Worm (Caenorhabditis elegans) whole organism, L2 larva: Measurements from ENCODE around the gene rgs-6.

Experiments used
- C34F6.9 ChIP-seq: fragments of 150-350 bp; optimal IDR thresholded peaks from 2 replicates; lab custom pipeline; 2014; ENCODE audit warnings: missing biosample characterization, missing genetic modification characterization
- F13H6.1 ChIP-seq: sonication (generic microtip); optimal IDR thresholded peaks from 2 replicates; lab custom pipeline; 2016; ENCODE audit warnings: missing genetic modification characterization, missing compliant biosample characterization
- R02D3.7 ChIP-seq: fragments of 150-350 bp; optimal IDR thresholded peaks from 2 replicates; lab custom pipeline; 2014; ENCODE audit warnings: missing biosample characterization, missing genetic modification characterization
- Y55F3AM.14 ChIP-seq: fragments of 200-800 bp; sonication (Bioruptor generic); optimal IDR thresholded peaks from 2 replicates; lab custom pipeline; 2018; ENCODE audit warnings: mild to moderate bottlenecking, missing genetic modification characterization, missing compliant biosample characterization
- ZK546.5 ChIP-seq: sonication (generic microtip); optimal IDR thresholded peaks from 2 replicates; lab custom pipeline; 2017; ENCODE audit warnings: missing biosample characterization, missing genetic modification characterization
- alr-1 ChIP-seq: fragments of 150-350 bp; optimal IDR thresholded peaks from 2 replicates; lab custom pipeline; 2014; ENCODE audit warnings: missing biosample characterization, missing genetic modification characterization
- aly-2 ChIP-seq: fragments of 150-350 bp; optimal IDR thresholded peaks from 2 replicates; lab custom pipeline; 2014; ENCODE audit warnings: missing biosample characterization, missing genetic modification characterization
- ama-1 ChIP-seq: fragments of 150-350 bp; optimal IDR thresholded peaks from 2 replicates; lab custom pipeline; 2018; ENCODE audit warnings: inconsistent platforms
- ceh-16 ChIP-seq: fragments of 150-350 bp; optimal IDR thresholded peaks from 2 replicates; lab custom pipeline; 2014; ENCODE audit warnings: missing biosample characterization, missing genetic modification characterization
- ceh-82 ChIP-seq: fragments of 150-350 bp; optimal IDR thresholded peaks from 2 replicates; lab custom pipeline; 2014; ENCODE audit warnings: missing biosample characterization, missing genetic modification characterization
- crh-2 ChIP-seq: sonication (generic microtip); optimal IDR thresholded peaks from 2 replicates; lab custom pipeline; 2017; ENCODE audit warnings: missing biosample characterization, missing genetic modification characterization
- egl-27 ChIP-seq: sonication (generic microtip); optimal IDR thresholded peaks from 3 replicates; lab custom pipeline; 2017; ENCODE audit warnings: missing biosample characterization, missing genetic modification reagents, missing genetic modification characterization
- elt-1 ChIP-seq: fragments of 150-350 bp; optimal IDR thresholded peaks from 2 replicates; lab custom pipeline; 2014; ENCODE audit warnings: missing biosample characterization, missing genetic modification characterization
- elt-3 ChIP-seq: sonication (generic microtip); optimal IDR thresholded peaks from 2 replicates; lab custom pipeline; 2017; ENCODE audit warnings: missing biosample characterization, missing genetic modification characterization
- fos-1 ChIP-seq: fragments of 150-350 bp; optimal IDR thresholded peaks from 2 replicates; lab custom pipeline; 2014; ENCODE audit warnings: missing biosample characterization, missing genetic modification characterization
- gmeb-1 ChIP-seq: fragments of 150-350 bp; optimal IDR thresholded peaks from 2 replicates; lab custom pipeline; 2014; ENCODE audit warnings: missing biosample characterization, missing genetic modification characterization
- lin-11 ChIP-seq: fragments of 150-350 bp; sonication (generic microtip); optimal IDR thresholded peaks from 2 replicates; lab custom pipeline; 2014; ENCODE audit warnings: missing biosample characterization, missing genetic modification characterization, inconsistent platforms, mixed read lengths
- lin-13 ChIP-seq: fragments of 150-350 bp; optimal IDR thresholded peaks from 2 replicates; lab custom pipeline; 2014; ENCODE audit warnings: missing biosample characterization, missing genetic modification reagents, missing genetic modification characterization
- lin-39 ChIP-seq: fragments of 150-350 bp; optimal IDR thresholded peaks from 2 replicates; lab custom pipeline; 2014; ENCODE audit warnings: missing biosample characterization, missing genetic modification reagents, missing genetic modification characterization
- lsy-2 ChIP-seq, 2 experiments: fragments of 150-350 bp in 1 of 2; sonication (generic microtip) in 1 of 2; optimal IDR thresholded peaks; 2 replicates each; lab custom pipeline; 2014 to 2017; ENCODE audit warnings: missing biosample characterization in 2 of 2, missing genetic modification characterization in 2 of 2
- mab-5 ChIP-seq: fragments of 150-350 bp; optimal IDR thresholded peaks from 2 replicates; lab custom pipeline; 2014; ENCODE audit warnings: missing biosample characterization, missing genetic modification characterization
- mbf-1 ChIP-seq: sonication (generic microtip); optimal IDR thresholded peaks from 2 replicates; lab custom pipeline; 2017; ENCODE audit warnings: missing biosample characterization, missing genetic modification characterization
- mdl-1 ChIP-seq, 2 experiments: fragments of 150-350 bp in 1 of 2; sonication (generic microtip) in 1 of 2; optimal IDR thresholded peaks; 2 replicates each; lab custom pipeline; 2017; ENCODE audit warnings: missing biosample characterization in 2 of 2, missing genetic modification characterization in 2 of 2
- nhr-11 ChIP-seq: fragments of 150-350 bp; optimal IDR thresholded peaks from 2 replicates; lab custom pipeline; 2014; ENCODE audit warnings: missing biosample characterization, missing genetic modification characterization
- nhr-12 ChIP-seq: fragments of 150-350 bp; optimal IDR thresholded peaks from 2 replicates; lab custom pipeline; 2014; ENCODE audit warnings: missing biosample characterization, missing genetic modification characterization
- nhr-129 ChIP-seq: fragments of 150-350 bp; optimal IDR thresholded peaks from 2 replicates; lab custom pipeline; 2014; ENCODE audit warnings: missing biosample characterization, missing genetic modification characterization
- nhr-21 ChIP-seq: fragments of 150-350 bp; optimal IDR thresholded peaks from 2 replicates; lab custom pipeline; 2014; ENCODE audit warnings: missing biosample characterization, missing genetic modification characterization
- nhr-237 ChIP-seq: fragments of 150-350 bp; optimal IDR thresholded peaks from 2 replicates; lab custom pipeline; 2014; ENCODE audit warnings: missing biosample characterization, missing genetic modification characterization
- nhr-25 ChIP-seq: fragments of 150-350 bp; sonication (generic microtip); optimal IDR thresholded peaks from 3 replicates; lab custom pipeline; 2014; ENCODE audit warnings: missing biosample characterization, missing genetic modification characterization
- nhr-6 ChIP-seq: fragments of 150-350 bp; optimal IDR thresholded peaks from 2 replicates; lab custom pipeline; 2014; ENCODE audit warnings: missing biosample characterization, missing genetic modification characterization
- nhr-77 ChIP-seq: fragments of 150-350 bp; optimal IDR thresholded peaks from 2 replicates; lab custom pipeline; 2014; ENCODE audit warnings: missing biosample characterization, missing genetic modification characterization
- peb-1 ChIP-seq: fragments of 150-350 bp; optimal IDR thresholded peaks from 2 replicates; lab custom pipeline; 2014; ENCODE audit warnings: missing biosample characterization, missing genetic modification characterization
- sem-4 ChIP-seq: fragments of 150-350 bp; optimal IDR thresholded peaks from 2 replicates; lab custom pipeline; 2014; ENCODE audit warnings: missing biosample characterization, missing genetic modification reagents, missing genetic modification characterization
- skn-1 ChIP-seq: sonication (generic microtip); optimal IDR thresholded peaks from 2 replicates; lab custom pipeline; 2017; ENCODE audit warnings: missing biosample characterization, missing genetic modification characterization
- sma-3 ChIP-seq: sonication (generic microtip); optimal IDR thresholded peaks from 2 replicates; lab custom pipeline; 2016; ENCODE audit warnings: missing genetic modification reagents, missing genetic modification characterization, missing compliant biosample characterization
- sma-9 ChIP-seq, 2 experiments: fragments of 150-350 bp in 1 of 2; sonication (generic microtip) in 1 of 2; optimal IDR thresholded peaks; 2 replicates each; lab custom pipeline; 2014 to 2016; ENCODE audit warnings: missing genetic modification characterization in 2 of 2, mild to moderate bottlenecking in 1 of 2, missing biosample characterization in 1 of 2, missing compliant biosample characterization in 1 of 2, missing genetic modification reagents in 1 of 2, moderate library complexity in 1 of 2
- snpc-4 ChIP-seq: fragments of 150-350 bp; optimal IDR thresholded peaks from 2 replicates; lab custom pipeline; 2014; ENCODE audit warnings: missing biosample characterization, missing genetic modification characterization
- unc-55 ChIP-seq: fragments of 150-350 bp; sonication (generic microtip); optimal IDR thresholded peaks from 3 replicates; lab custom pipeline; 2014; ENCODE audit warnings: missing biosample characterization, missing genetic modification reagents, missing genetic modification characterization
- unc-62 ChIP-seq: fragments of 150-350 bp; optimal IDR thresholded peaks from 2 replicates; lab custom pipeline; 2014; ENCODE audit warnings: missing biosample characterization, missing genetic modification reagents, missing genetic modification characterization
- zag-1 ChIP-seq: fragments of 150-350 bp; optimal IDR thresholded peaks from 2 replicates; lab custom pipeline; 2014; ENCODE audit warnings: missing biosample characterization, missing genetic modification characterization
- ztf-11 ChIP-seq: sonication (generic microtip); optimal IDR thresholded peaks from 2 replicates; lab custom pipeline; 2017; ENCODE audit warnings: missing biosample characterization, missing genetic modification characterization

Gene rgs-6

DNA sequence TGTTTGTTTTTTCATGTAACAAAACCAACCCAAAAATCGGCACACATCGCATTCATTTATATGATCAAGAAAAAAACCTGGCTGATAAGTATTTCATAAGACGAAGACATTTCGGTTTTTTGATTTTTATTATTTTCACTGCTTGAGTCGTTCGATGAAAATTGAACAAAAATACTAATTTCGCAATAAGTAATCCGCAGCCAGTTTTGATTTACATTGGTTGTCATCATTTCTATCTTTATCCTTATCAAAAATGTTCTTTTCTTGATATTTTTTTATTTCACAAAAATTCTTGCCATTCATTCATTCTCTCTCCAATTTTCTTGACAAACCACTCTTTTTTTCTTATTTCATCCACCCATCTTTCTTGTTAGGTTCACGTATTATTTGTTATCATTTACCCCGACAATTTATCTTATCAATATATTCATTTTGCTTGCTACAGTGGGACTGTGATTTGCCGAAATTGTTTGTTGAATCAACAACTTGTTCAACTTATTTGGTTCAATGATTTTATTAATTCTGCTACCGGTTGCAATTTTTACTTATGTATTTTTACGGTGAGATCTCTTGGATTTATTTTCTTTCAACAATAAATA is 19.4 kb downstream of the rgs-6 start, which contains the start of gene cyp-43A1:
cyp-43A1 (plus strand) TSS at position 446 of the 599 bp plus-strand sequence.
- TF ChIP-seq fos-1 (peak; percentile 38), crh-2 (tag; lab: Kevin White, UChicago) (peak; percentile 38), peb-1 (no peak), sma-9 (GFP tag; optimal IDR thresholded peaks at IDR 0.05; lab: Kevin White, UChicago) (peak; percentile 7), sma-9 (tag; optimal IDR thresholded peaks at IDR 0.05; lab: Kevin White, UChicago) (no peak), skn-1 (tag; lab: Kevin White, UChicago) (peak; percentile 23)

- TF ChIP-seq lin-39 (no peak), fos-1 (peak; percentile 54), nhr-25 (no peak), nhr-21 (tag; lab: Kevin White, UChicago) (peak; percentile 19), elt-3 (tag; lab: Kevin White, UChicago) (no peak), Y55F3AM.14 (peak; percentile 12), lin-13 (GFP tag; lab: Kevin White, UChicago) (peak; percentile 11), lin-11 (no peak), nhr-237 (tag; lab: Kevin White, UChicago) (no peak), sma-9 (GFP tag; optimal IDR thresholded peaks at IDR 0.05; lab: Kevin White, UChicago) (peak; percentile 4), sma-9 (tag; optimal IDR thresholded peaks at IDR 0.05; lab: Kevin White, UChicago) (no peak), crh-2 (tag; lab: Kevin White, UChicago) (peak; percentile 17), ZK546.5 (tag; lab: Kevin White, UChicago) (no peak), nhr-129 (tag; lab: Kevin White, UChicago) (no peak), sma-3 (GFP tag; lab: Kevin White, UChicago) (peak; percentile 18)
Observed at ce11 chrX:5713479-5713878, 20.1 kb downstream of the rgs-6 start.

DNA sequence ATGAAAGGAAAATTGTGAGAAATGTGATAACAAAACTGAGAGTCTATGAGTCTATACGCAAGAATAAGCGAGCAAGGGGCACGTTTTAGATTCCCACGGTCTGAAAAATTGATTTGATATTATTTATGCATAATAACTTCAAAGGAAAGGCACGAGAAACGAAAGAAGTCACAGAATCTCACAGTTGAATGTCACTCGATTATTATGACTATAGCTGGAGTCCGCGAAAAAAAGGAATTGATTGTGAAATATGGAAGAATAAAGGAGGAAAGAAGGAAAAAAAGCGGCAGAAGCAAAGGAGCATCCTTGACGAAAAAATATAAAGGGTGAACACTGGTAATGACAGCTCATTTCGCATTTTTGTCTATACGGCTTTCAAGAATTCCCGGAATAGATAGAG is 22.9 kb downstream of the rgs-6 start, which contains the start of gene cat-1:
cat-1 (minus strand) TSS at position 101 of the 400 bp plus-strand sequence.
- no peak for TF ChIP-seq aly-2 (tag; lab: Kevin White, UChicago)
- TF ChIP-seq ama-1 = no peak
- TF ChIP-seq lin-11 = no peak
- TF ChIP-seq elt-3 (tag; lab: Kevin White, UChicago) = no peak
- TF ChIP-seq zag-1 (tag; lab: Kevin White, UChicago) = no peak
- TF ChIP-seq crh-2 (tag; lab: Kevin White, UChicago) = no peak
- no peak for TF ChIP-seq ztf-11
- no peak for TF ChIP-seq ceh-82 (tag; lab: Kevin White, UChicago)

ce11 chrX:5709205-5709604 is 24.4 kb downstream of the rgs-6 start:
- TF ChIP-seq egl-27 (tag; lab: Kevin White, UChicago) (no peak), ZK546.5 (tag; lab: Kevin White, UChicago) (no peak), zag-1 (tag; lab: Kevin White, UChicago) (no peak), nhr-6 (tag; lab: Kevin White, UChicago) (no peak), elt-1 (tag; lab: Kevin White, UChicago) (no peak), mbf-1 (tag; lab: Kevin White, UChicago) (no peak), mab-5 (tag; lab: Kevin White, UChicago) (no peak), lsy-2 (tag; optimal IDR thresholded peaks at IDR 0.05; lab: Kevin White, UChicago) (no peak), aly-2 (tag; lab: Kevin White, UChicago) (no peak), unc-62 (GFP tag; lab: Kevin White, UChicago) (no peak)

- TF ChIP-seq elt-3 (tag; lab: Kevin White, UChicago) = no peak
- peak; percentile 3 for TF ChIP-seq Y55F3AM.14
- TF ChIP-seq sma-3 (GFP tag; lab: Kevin White, UChicago) = peak; percentile 44
- TF ChIP-seq nhr-129 (tag; lab: Kevin White, UChicago) = peak; percentile 58
- peak; percentile 39 for TF ChIP-seq F13H6.1 (tag; lab: Kevin White, UChicago)
- TF ChIP-seq nhr-77 (tag; lab: Kevin White, UChicago) = no peak
- TF ChIP-seq R02D3.7 (tag; lab: Kevin White, UChicago) = no peak
- peak; percentile 4 for TF ChIP-seq lin-11
- no peak for TF ChIP-seq unc-55 (GFP tag; lab: Kevin White, UChicago)
- peak; percentile 36 for TF ChIP-seq fos-1
- peak in 1 of 2 experiments; percentile 23 for TF ChIP-seq lsy-2 (tag; optimal IDR thresholded peaks at IDR 0.05; lab: Kevin White, UChicago)
- TF ChIP-seq mab-5 (tag; lab: Kevin White, UChicago) = peak; percentile 41
- TF ChIP-seq nhr-11 (tag; lab: Kevin White, UChicago) = no peak
- TF ChIP-seq alr-1 (tag; lab: Kevin White, UChicago) = no peak
- TF ChIP-seq crh-2 (tag; lab: Kevin White, UChicago) = peak; percentile 9
- no peak for TF ChIP-seq nhr-25
- TF ChIP-seq ama-1 = no peak
- peak; percentile 72 for TF ChIP-seq sma-9 (GFP tag; optimal IDR thresholded peaks at IDR 0.05; lab: Kevin White, UChicago)
- TF ChIP-seq sma-9 (tag; optimal IDR thresholded peaks at IDR 0.05; lab: Kevin White, UChicago) = no peak
- TF ChIP-seq zag-1 (tag; lab: Kevin White, UChicago) = no peak
- TF ChIP-seq lin-13 (GFP tag; lab: Kevin White, UChicago) = no peak
- no peak for TF ChIP-seq nhr-12
- peak; percentile 42 for TF ChIP-seq nhr-21 (tag; lab: Kevin White, UChicago)
- TF ChIP-seq skn-1 (tag; lab: Kevin White, UChicago) = no peak
- no peak for TF ChIP-seq mdl-1 (tag; optimal IDR thresholded peaks at IDR 0.05; lab: Kevin White, UChicago)
- no peak for TF ChIP-seq snpc-4 (tag; lab: Kevin White, UChicago)
- no peak for TF ChIP-seq gmeb-1 (tag; lab: Kevin White, UChicago)
- TF ChIP-seq ceh-16 (tag; lab: Kevin White, UChicago) = no peak
- TF ChIP-seq C34F6.9 (tag; lab: Kevin White, UChicago) = peak; percentile 17
- TF ChIP-seq sem-4 = no peak
- TF ChIP-seq nhr-6 (tag; lab: Kevin White, UChicago) = no peak
Observed at ce11 chrX:5707809-5708208, 25.8 kb downstream of the rgs-6 start.
